Worm (Caenorhabditis elegans): ENCODE data around the gene pcf-11.

DNA sequence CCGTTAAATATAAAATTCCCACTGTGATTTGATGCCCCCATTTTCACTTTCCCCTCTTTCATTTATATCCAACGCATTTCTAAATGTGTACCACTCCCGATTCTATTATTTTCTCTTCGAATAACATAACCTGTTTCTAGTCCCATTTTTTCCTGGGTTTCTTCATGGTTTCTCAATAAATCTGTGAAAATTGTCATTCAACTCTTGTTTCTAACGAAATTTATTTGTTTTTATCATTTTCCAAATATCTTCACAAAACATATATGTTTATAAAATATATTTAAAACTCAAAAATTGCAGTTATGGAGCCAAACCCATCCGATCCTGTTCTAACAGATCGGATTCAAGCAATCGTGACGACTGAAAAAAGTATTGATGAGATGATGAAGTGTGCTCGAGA lies 3.8 kb upstream of the pcf-11 start, which contains the start of gene mdt-11:
- TF ChIP-seq nhr-42 (GFP tag; IDR thresholded peaks at IDR 0.05): no peak
- no peak for TF ChIP-seq unc-39 (tag; optimal IDR thresholded peaks at IDR 0.05)
- no peak for TF ChIP-seq nhr-76 (tag; optimal IDR thresholded peaks at IDR 0.05)
- no peak for TF ChIP-seq nhr-28 (tag; optimal IDR thresholded peaks at IDR 0.05)
- no peak for TF ChIP-seq snpc-4 (tag; optimal IDR thresholded peaks at IDR 0.05)
- no peak for TF ChIP-seq ztf-11 (tag; optimal IDR thresholded peaks at IDR 0.05)

All from whole organism, L4 larva.